Fruit fly (Drosophila melanogaster) Kc167 (cell line): Measurements from ENCODE around the gene CG31954.

ENCODE experiments used
- Myc ChIP-seq: fragments of >200 bp; optimal IDR thresholded peaks from 2 replicates; lab custom pipeline; 2017; ENCODE audit warnings: missing external identifiers
- Sin3A ChIP-seq: fragments of >200 bp; optimal IDR thresholded peaks from 2 replicates; lab custom pipeline; 2018; ENCODE audit warnings: missing external identifiers
- h ChIP-seq: fragments of >200 bp; optimal IDR thresholded peaks from 3 replicates; lab custom pipeline; 2018; ENCODE audit warnings: missing external identifiers
- insv ChIP-seq: fragments of >200 bp; optimal IDR thresholded peaks from 3 replicates; lab custom pipeline; 2018; ENCODE audit warnings: missing external identifiers
- psq ChIP-seq: fragments of >200 bp; optimal IDR thresholded peaks from 2 replicates; lab custom pipeline; 2017; ENCODE audit warnings: missing external identifiers
- ttk ChIP-seq: sonication (Bioruptor generic); optimal IDR thresholded peaks from 2 replicates; lab custom pipeline; 2017; ENCODE audit warnings: missing external identifiers

Gene CG31954

dm6 chr2L:3482712-3483111, 27.2 kb downstream of the CG31954 start:
- TF ChIP-seq Sin3A (lab: Kevin White, UChicago) (no peak), psq (no peak), h (no peak), Myc (lab: Kevin White, UChicago) (no peak), ttk (lab: Kevin White, UChicago) (no peak), insv (lab: Kevin White, UChicago) (no peak)

- TF ChIP-seq psq (no peak), Myc (lab: Kevin White, UChicago) (no peak), h (no peak), insv (lab: Kevin White, UChicago) (no peak), ttk (lab: Kevin White, UChicago) (no peak), Sin3A (lab: Kevin White, UChicago) (no peak)
These were observed 27.9 kb downstream of the CG31954 start for dm6 chr2L:3482037-3482436.

dm6 chr2L:3480443-3480839, 29.5 kb downstream of the CG31954 start:
- no peak for TF ChIP-seq ttk (lab: Kevin White, UChicago)
- no peak for TF ChIP-seq Myc (lab: Kevin White, UChicago)
- no peak for TF ChIP-seq insv (lab: Kevin White, UChicago)
- no peak for TF ChIP-seq psq
- TF ChIP-seq h = no peak
- TF ChIP-seq Sin3A (lab: Kevin White, UChicago) = no peak

- no peak for TF ChIP-seq Myc (lab: Kevin White, UChicago)
- TF ChIP-seq insv (lab: Kevin White, UChicago) = no peak
- TF ChIP-seq h = no peak
- TF ChIP-seq ttk (lab: Kevin White, UChicago) = no peak
- no peak for TF ChIP-seq psq
- no peak for TF ChIP-seq Sin3A (lab: Kevin White, UChicago)
These were observed 30.0 kb downstream of the CG31954 start for dm6 chr2L:3479697-3480442.

- TF ChIP-seq Myc (lab: Kevin White, UChicago) (no peak), psq (no peak), ttk (lab: Kevin White, UChicago) (no peak), insv (lab: Kevin White, UChicago) (no peak), h (no peak), Sin3A (lab: Kevin White, UChicago) (no peak)
These were observed 31.6 kb downstream of the CG31954 start, which contains the start of gene Thor for dm6 chr2L:3478034-3478880. TSS of gene Thor (plus strand) at chr2L:3478434.

- TF ChIP-seq insv (lab: Kevin White, UChicago) (no peak), Sin3A (lab: Kevin White, UChicago) (no peak), h (no peak)
These were observed 32.7 kb downstream of the CG31954 start for dm6 chr2L:3477057-3477755.

dm6 chr2L:3476399-3477056, 33.4 kb downstream of the CG31954 start:
- TF ChIP-seq Myc (lab: Kevin White, UChicago) (no peak), insv (lab: Kevin White, UChicago) (no peak), ttk (lab: Kevin White, UChicago) (no peak), psq (no peak), h (no peak), Sin3A (lab: Kevin White, UChicago) (no peak)

- TF ChIP-seq Myc (lab: Kevin White, UChicago) (no peak), Sin3A (lab: Kevin White, UChicago) (no peak)
These were observed 34.0 kb downstream of the CG31954 start for dm6 chr2L:3475948-3476347.

dm6 chr2L:3475168-3475567, 34.7 kb downstream of the CG31954 start:
- no peak for TF ChIP-seq h
- TF ChIP-seq ttk (lab: Kevin White, UChicago) = no peak
- TF ChIP-seq Sin3A (lab: Kevin White, UChicago) = no peak
- TF ChIP-seq Myc (lab: Kevin White, UChicago) = no peak
- TF ChIP-seq psq = no peak
- no peak for TF ChIP-seq insv (lab: Kevin White, UChicago)

dm6 chr2L:3472242-3472641, 37.7 kb downstream of the CG31954 start, which contains the start of gene Pgant4:
TSS of gene Pgant4 (plus strand) at chr2L:3472603.
- no peak for TF ChIP-seq Sin3A (lab: Kevin White, UChicago)
- no peak for TF ChIP-seq ttk (lab: Kevin White, UChicago)
- TF ChIP-seq Myc (lab: Kevin White, UChicago) = no peak
- TF ChIP-seq h = no peak
- TF ChIP-seq insv (lab: Kevin White, UChicago) = no peak
- TF ChIP-seq psq = no peak

dm6 chr2L:3469869-3470268, 40.0 kb downstream of the CG31954 start, which contains the start of the genes Pif1 and CG31776:
TSS of gene Pif1 (minus strand) at chr2L:3470004.
TSS of gene CG31776 (plus strand) at chr2L:3470182.
- TF ChIP-seq h (no peak), ttk (lab: Kevin White, UChicago) (no peak), Myc (lab: Kevin White, UChicago) (no peak), psq (no peak), insv (lab: Kevin White, UChicago) (no peak), Sin3A (lab: Kevin White, UChicago) (no peak)
